Fruit fly (Drosophila melanogaster): ENCODE results near the gene tara.

tara gene

DNA sequence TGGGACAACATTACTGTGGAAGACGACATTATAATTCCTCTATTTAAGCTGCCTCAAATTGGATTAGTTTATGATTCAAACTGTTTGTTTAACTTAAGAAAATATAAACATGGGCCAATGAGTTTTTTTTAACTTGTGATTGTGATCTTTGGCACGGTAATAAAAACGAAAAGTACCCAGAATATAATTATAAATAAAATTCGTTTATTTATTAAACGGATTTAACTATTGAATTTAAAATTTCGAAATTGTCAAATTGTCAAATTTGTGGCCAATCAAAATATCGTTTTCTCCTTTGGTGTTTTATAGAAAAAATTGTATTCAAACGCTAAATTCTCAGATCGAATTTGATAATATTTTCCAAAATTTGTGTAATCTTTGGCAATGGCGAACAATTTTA is 41.3 kb downstream of the tara start, which contains the start of gene Mst89B:
Gene Mst89B, plus strand, starts transcription at position 301 of the 400 bp plus-strand sequence.
- no peak for TF ChIP-seq cnc (optimal IDR thresholded peaks at IDR 0.05)
- TF ChIP-seq Mnt (GFP tag; optimal IDR thresholded peaks at IDR 0.05), result no peak
- no peak for TF ChIP-seq Clk (GFP tag; optimal IDR thresholded peaks at IDR 0.05)
- TF ChIP-seq Hr96 (GFP tag; optimal IDR thresholded peaks at IDR 0.05), result no peak
- no peak for TF ChIP-seq tj (GFP tag; optimal IDR thresholded peaks at IDR 0.05)
- TF ChIP-seq CG14711 (tag; optimal IDR thresholded peaks at IDR 0.05), result no peak
- TF ChIP-seq bab1 (GFP tag; optimal IDR thresholded peaks at IDR 0.05), result no peak
- no peak for TF ChIP-seq CG7045 (GFP tag; optimal IDR thresholded peaks at IDR 0.05)
- TF ChIP-seq CG33017 (tag; optimal IDR thresholded peaks at IDR 0.05), result no peak

DNA sequence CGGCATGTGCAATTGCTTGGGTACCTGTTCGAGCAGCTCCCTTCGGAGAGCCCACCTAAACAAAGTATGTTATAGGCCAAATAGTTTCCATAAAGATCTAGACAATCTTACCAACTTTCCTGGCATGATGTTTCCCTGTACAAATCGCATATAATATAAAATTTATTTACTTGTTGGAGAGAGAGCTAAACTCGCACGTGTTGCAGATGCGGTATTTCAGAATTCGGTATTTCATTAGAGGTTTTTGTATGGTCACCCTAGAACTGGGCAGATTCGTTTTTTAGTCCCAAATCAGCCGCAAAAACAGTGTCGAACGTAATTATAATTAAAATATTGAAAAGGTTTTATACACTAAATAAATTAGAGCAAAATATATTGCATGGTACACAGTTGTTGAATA is 46.7 kb downstream of the tara start, which contains the start of the genes Mat89Ba and gish:
Gene Mat89Ba, minus strand, starts transcription at position 231 of the 400 bp plus-strand sequence.
Gene gish, plus strand, starts transcription at position 268 of the 400 bp plus-strand sequence.
- TF ChIP-seq Hr96 (GFP tag; optimal IDR thresholded peaks at IDR 0.05), result no peak
- no peak for TF ChIP-seq bab1 (GFP tag; optimal IDR thresholded peaks at IDR 0.05)
- peak; percentile 96 for TF ChIP-seq Mnt (GFP tag; optimal IDR thresholded peaks at IDR 0.05)

DNA sequence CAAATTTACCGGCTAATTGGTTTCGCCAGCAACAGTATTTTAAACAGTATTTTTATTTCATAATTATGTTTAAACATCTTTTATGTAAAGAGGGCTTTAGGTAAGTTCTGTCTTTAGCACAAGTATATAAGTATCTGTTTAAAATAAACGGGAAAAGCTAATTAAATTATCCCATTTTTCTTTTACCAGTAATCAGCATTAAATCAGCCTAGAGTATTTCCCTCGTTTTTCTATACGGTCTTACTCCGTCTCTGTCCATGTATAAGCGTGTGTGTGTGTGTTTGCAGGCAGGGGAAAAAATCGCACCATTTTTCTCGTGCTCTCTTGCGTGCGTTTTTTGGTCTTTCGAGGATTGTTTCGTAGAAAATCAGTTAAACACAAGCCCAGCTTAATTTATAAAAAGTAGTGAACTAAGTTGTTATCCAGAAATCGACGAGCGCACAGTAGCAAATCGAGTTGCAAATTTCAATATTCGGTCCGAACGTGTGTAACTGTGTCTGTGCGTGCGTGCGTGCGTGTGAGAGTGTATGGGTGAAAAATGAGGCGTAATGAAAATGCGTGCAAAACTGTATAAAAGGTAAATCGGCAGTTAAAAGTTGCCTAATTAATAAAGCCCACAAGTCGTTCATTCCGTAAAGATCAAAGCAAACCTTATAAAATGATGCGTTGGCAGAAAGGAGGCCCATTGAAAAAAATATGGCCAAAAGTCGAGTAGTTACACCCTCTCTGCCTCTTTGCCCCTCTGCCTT is 47.5 kb downstream of the tara start:
- no peak for TF ChIP-seq ovo (GFP tag; optimal IDR thresholded peaks at IDR 0.05)
- TF ChIP-seq cic (GFP tag; optimal IDR thresholded peaks at IDR 0.05), result no peak
- no peak for TF ChIP-seq Hr96 (GFP tag; optimal IDR thresholded peaks at IDR 0.05)
- TF ChIP-seq CG12768 (GFP tag; optimal IDR thresholded peaks at IDR 0.05), result no peak
- peak; percentile 28 for TF ChIP-seq Mnt (GFP tag; optimal IDR thresholded peaks at IDR 0.05)
- no peak for TF ChIP-seq CG5204 (GFP tag; optimal IDR thresholded peaks at IDR 0.05)
- TF ChIP-seq bab1 (GFP tag; optimal IDR thresholded peaks at IDR 0.05), result peak; percentile 59
- no peak for TF ChIP-seq CG7045 (GFP tag; optimal IDR thresholded peaks at IDR 0.05)
- no peak for TF ChIP-seq toe (GFP tag; optimal IDR thresholded peaks at IDR 0.05)
- no peak for TF ChIP-seq Crg-1 (GFP tag; optimal IDR thresholded peaks at IDR 0.05)
- TF ChIP-seq Clk (GFP tag; optimal IDR thresholded peaks at IDR 0.05), result no peak
- no peak for TF ChIP-seq CG7101 (tag; optimal IDR thresholded peaks at IDR 0.05)
- TF ChIP-seq pad (GFP tag; optimal IDR thresholded peaks at IDR 0.05), result peak; percentile 87
- no peak for TF ChIP-seq CG33017 (tag; optimal IDR thresholded peaks at IDR 0.05)
- TF ChIP-seq CG14711 (tag; optimal IDR thresholded peaks at IDR 0.05), result no peak
- TF ChIP-seq CG11617 (GFP tag; optimal IDR thresholded peaks at IDR 0.05), result no peak
- TF ChIP-seq kay (GFP tag; ENCODE audit: borderline replicate concordance), result peak; percentile 63
- peak; percentile 51 for TF ChIP-seq tj (GFP tag; optimal IDR thresholded peaks at IDR 0.05)
- TF ChIP-seq cnc (optimal IDR thresholded peaks at IDR 0.05), result no peak
- no peak for TF ChIP-seq CG1620 (GFP tag; optimal IDR thresholded peaks at IDR 0.05)

DNA sequence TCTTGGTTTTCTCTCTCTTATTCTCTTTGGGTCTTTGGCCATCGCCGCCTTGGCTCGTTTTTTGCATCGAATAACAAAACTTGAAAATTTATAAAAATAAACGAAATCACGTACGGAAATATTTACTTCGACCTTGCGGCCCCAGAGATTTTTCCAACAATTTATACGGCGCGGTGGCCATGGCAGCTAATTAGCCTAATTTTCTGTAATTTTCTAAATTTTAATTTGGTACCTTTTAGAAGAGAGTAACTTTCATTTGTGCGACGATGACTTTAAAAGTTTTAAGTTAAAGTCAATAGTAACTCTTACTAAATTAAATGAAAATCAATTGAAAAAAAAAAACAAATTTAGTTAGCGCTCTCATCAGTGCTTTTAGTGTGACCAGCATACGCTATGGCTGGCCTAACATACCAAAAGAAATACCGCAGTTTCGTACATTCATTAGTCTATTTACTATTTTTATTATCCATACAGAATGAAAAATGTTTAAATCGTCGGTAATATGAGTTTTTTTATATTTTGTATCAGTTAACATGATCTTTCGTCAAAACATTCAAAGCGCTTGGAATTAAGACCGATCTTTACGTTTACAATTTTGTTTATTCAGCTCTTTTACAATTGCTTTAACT is 48.2 kb downstream of the tara start:
- TF ChIP-seq CG33017 (tag; optimal IDR thresholded peaks at IDR 0.05), result no peak
- peak; percentile 85 for TF ChIP-seq kay (GFP tag; ENCODE audit: borderline replicate concordance)
- no peak for TF ChIP-seq cnc (optimal IDR thresholded peaks at IDR 0.05)
- TF ChIP-seq Mnt (GFP tag; optimal IDR thresholded peaks at IDR 0.05), result peak; percentile 3
- TF ChIP-seq bab1 (GFP tag; optimal IDR thresholded peaks at IDR 0.05), result no peak
- no peak for TF ChIP-seq CG7045 (GFP tag; optimal IDR thresholded peaks at IDR 0.05)
- no peak for TF ChIP-seq CG5204 (GFP tag; optimal IDR thresholded peaks at IDR 0.05)
- TF ChIP-seq toe (GFP tag; optimal IDR thresholded peaks at IDR 0.05), result no peak
- peak; percentile 60 for TF ChIP-seq tj (GFP tag; optimal IDR thresholded peaks at IDR 0.05)
- no peak for TF ChIP-seq Clk (GFP tag; optimal IDR thresholded peaks at IDR 0.05)
- no peak for TF ChIP-seq CG1620 (GFP tag; optimal IDR thresholded peaks at IDR 0.05)
- TF ChIP-seq CG12768 (GFP tag; optimal IDR thresholded peaks at IDR 0.05), result no peak
- no peak for TF ChIP-seq pad (GFP tag; optimal IDR thresholded peaks at IDR 0.05)

DNA sequence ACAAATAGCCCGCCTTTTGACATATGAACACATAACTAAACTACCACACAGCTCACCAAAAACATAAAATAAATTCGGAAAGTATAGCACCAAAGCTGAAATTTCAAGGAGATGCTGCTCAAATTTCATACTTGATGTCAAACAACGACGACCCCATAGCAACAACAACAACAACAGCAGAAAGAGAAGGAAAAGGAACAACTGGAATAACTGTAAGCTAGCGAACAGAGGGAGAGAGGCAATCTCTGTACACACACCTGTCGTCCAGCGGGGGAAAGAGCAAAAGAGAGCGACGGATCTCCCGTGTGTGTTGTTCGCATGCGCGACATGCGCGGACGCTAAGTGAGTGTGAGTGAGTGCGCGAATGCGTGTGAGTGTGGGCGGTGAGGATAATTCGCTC is 49.1 kb downstream of the tara start:
- TF ChIP-seq pad (GFP tag; optimal IDR thresholded peaks at IDR 0.05) (peak; percentile 86), CG1620 (GFP tag; optimal IDR thresholded peaks at IDR 0.05) (no peak)

DNA sequence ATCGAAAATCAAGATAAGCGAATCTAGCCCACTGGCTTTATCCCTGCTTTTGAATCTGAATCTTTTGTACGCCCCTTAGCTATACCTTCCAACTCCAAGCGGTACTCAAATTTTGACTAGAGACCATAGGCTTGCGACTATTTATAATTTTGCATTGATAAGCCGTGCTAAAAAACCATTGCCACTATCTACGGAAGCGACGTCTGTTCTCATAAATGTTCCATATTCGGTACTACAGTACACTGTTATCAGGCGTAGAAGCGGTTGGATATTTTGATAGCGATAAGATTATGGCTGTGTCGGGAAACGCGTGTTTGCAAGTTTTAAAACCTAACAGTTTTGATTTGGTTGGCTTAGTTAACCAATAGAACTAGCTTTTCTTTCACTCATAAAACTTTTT is 49.9 kb downstream of the tara start:
- TF ChIP-seq pad (GFP tag; optimal IDR thresholded peaks at IDR 0.05) (no peak), CG11617 (GFP tag; optimal IDR thresholded peaks at IDR 0.05) (no peak), Hr96 (GFP tag; optimal IDR thresholded peaks at IDR 0.05) (no peak), Mnt (GFP tag; optimal IDR thresholded peaks at IDR 0.05) (no peak), Crg-1 (GFP tag; optimal IDR thresholded peaks at IDR 0.05) (no peak), cic (GFP tag; optimal IDR thresholded peaks at IDR 0.05) (no peak), CG7045 (GFP tag; optimal IDR thresholded peaks at IDR 0.05) (no peak), CG7101 (tag; optimal IDR thresholded peaks at IDR 0.05) (no peak), cnc (optimal IDR thresholded peaks at IDR 0.05) (no peak), CG5204 (GFP tag; optimal IDR thresholded peaks at IDR 0.05) (no peak), CG1620 (GFP tag; optimal IDR thresholded peaks at IDR 0.05) (no peak), tj (GFP tag; optimal IDR thresholded peaks at IDR 0.05) (no peak), kay (GFP tag; ENCODE audit: borderline replicate concordance) (no peak), bab1 (GFP tag; optimal IDR thresholded peaks at IDR 0.05) (no peak), ovo (GFP tag; optimal IDR thresholded peaks at IDR 0.05) (no peak)
